Fruit fly (Drosophila melanogaster) whole organism, adult: Measurements from ENCODE around the gene sad.

Experiments
- CG11617 ChIP-seq: fragments of 200-800 bp; sonication (Bioruptor generic); optimal IDR thresholded peaks from 2 replicates; lab custom pipeline; 2017; ENCODE audit warnings: mild to moderate bottlenecking, missing biosample characterization, missing genetic modification reagents, missing genetic modification characterization
- CG12768 ChIP-seq: fragments of 200-800 bp; sonication (Bioruptor generic); optimal IDR thresholded peaks from 2 replicates; lab custom pipeline; 2017; ENCODE audit warnings: missing biosample characterization, missing genetic modification characterization, mild to moderate bottlenecking, moderate library complexity, missing genetic modification reagents
- CG14711 ChIP-seq: fragments of 200-800 bp; sonication (Bioruptor generic); optimal IDR thresholded peaks from 2 replicates; lab custom pipeline; 2018; ENCODE audit warnings: missing biosample characterization, mild to moderate bottlenecking, missing genetic modification characterization, moderate library complexity
- CG1620 ChIP-seq: fragments of 200-800 bp; sonication (Bioruptor generic); optimal IDR thresholded peaks from 2 replicates; lab custom pipeline; 2016; ENCODE audit warnings: missing biosample characterization, missing genetic modification characterization
- CG33017 ChIP-seq: fragments of 200-800 bp; sonication (Bioruptor generic); optimal IDR thresholded peaks from 2 replicates; lab custom pipeline; 2018; ENCODE audit warnings: missing biosample characterization, mild to moderate bottlenecking, missing genetic modification characterization, moderate library complexity
- CG5204 ChIP-seq: fragments of 200-800 bp; sonication (Bioruptor generic); optimal IDR thresholded peaks from 2 replicates; lab custom pipeline; 2016; ENCODE audit warnings: missing biosample characterization, missing genetic modification characterization
- CG7045 ChIP-seq: fragments of 200-800 bp; sonication (Bioruptor generic); optimal IDR thresholded peaks from 2 replicates; lab custom pipeline; 2017; ENCODE audit warnings: missing biosample characterization, mild to moderate bottlenecking, missing genetic modification characterization
- CG7101 ChIP-seq: fragments of 200-800 bp; sonication (Bioruptor generic); optimal IDR thresholded peaks from 2 replicates; lab custom pipeline; 2018; ENCODE audit warnings: missing biosample characterization, mild to moderate bottlenecking, missing genetic modification characterization, moderate library complexity
- Clk ChIP-seq: fragments of 200-800 bp; sonication (Bioruptor generic); optimal IDR thresholded peaks from 2 replicates; lab custom pipeline; 2017; ENCODE audit warnings: missing biosample characterization, missing genetic modification characterization
- Crg-1 ChIP-seq: fragments of 200-800 bp; sonication (Bioruptor generic); optimal IDR thresholded peaks from 2 replicates; lab custom pipeline; 2016; ENCODE audit warnings: missing biosample characterization, missing genetic modification characterization
- Hr96 ChIP-seq: fragments of 200-800 bp; sonication (Bioruptor generic); optimal IDR thresholded peaks from 2 replicates; lab custom pipeline; 2016; ENCODE audit warnings: missing biosample characterization, missing genetic modification characterization
- Mnt ChIP-seq: fragments of 200-800 bp; sonication (Bioruptor generic); optimal IDR thresholded peaks from 2 replicates; lab custom pipeline; 2016; ENCODE audit warnings: missing biosample characterization, mild to moderate bottlenecking, missing genetic modification characterization
- bab1 ChIP-seq: fragments of 200-800 bp; sonication (Bioruptor generic); optimal IDR thresholded peaks from 3 replicates; lab custom pipeline; 2019; ENCODE audit warnings: missing biosample characterization, mild to moderate bottlenecking, missing genetic modification characterization, moderate library complexity
- cic ChIP-seq: fragments of 200-800 bp; sonication (Bioruptor generic); optimal IDR thresholded peaks from 2 replicates; lab custom pipeline; 2017; ENCODE audit warnings: missing biosample characterization, mild to moderate bottlenecking, missing genetic modification characterization, moderate library complexity
- cnc ChIP-seq, 2 experiments: fragments of >200 bp; optimal IDR thresholded peaks; 2 replicates each; lab custom pipeline; 2017
- kay ChIP-seq: fragments of 200-800 bp; sonication (Bioruptor generic); peaks from one replicate; lab custom pipeline; 2016; ENCODE audit warnings: missing biosample characterization, missing genetic modification characterization, borderline replicate concordance
- ovo ChIP-seq: fragments of 200-800 bp; sonication (Bioruptor generic); optimal IDR thresholded peaks from 2 replicates; lab custom pipeline; 2016; ENCODE audit warnings: missing biosample characterization, missing genetic modification characterization
- pad ChIP-seq: fragments of 200-800 bp; sonication (Bioruptor generic); optimal IDR thresholded peaks from 3 replicates; lab custom pipeline; 2017; ENCODE audit warnings: missing biosample characterization, missing genetic modification characterization, mild to moderate bottlenecking, moderate library complexity, missing genetic modification reagents
- tj ChIP-seq: fragments of 200-800 bp; sonication (Bioruptor generic); optimal IDR thresholded peaks from 3 replicates; lab custom pipeline; 2017; ENCODE audit warnings: missing biosample characterization, mild to moderate bottlenecking, missing genetic modification characterization, moderate library complexity
- toe ChIP-seq: fragments of 200-800 bp; sonication (Bioruptor generic); optimal IDR thresholded peaks from 2 replicates; lab custom pipeline; 2016; ENCODE audit warnings: missing biosample characterization, missing genetic modification characterization

The sad gene

DNA sequence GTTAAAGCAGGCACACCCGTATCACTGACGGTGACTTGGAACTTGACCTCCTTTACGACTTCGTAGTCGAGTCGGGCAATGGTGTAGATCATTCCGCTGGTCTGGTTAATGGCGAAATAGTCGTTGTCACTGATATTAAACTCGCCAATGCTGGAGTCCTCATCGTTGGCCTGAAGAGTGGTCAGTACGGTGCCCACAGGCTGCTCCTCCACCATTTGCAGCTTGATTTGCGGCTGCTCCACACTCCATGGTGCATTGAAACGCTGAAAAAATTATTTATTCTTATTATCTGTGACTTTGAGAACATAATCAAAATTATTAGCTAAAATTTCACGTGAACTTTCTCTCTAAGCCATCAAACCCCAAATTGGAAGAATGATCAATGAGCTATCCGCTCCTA, 20.2 kb downstream of the sad start, which contains the start of gene CG34307:
Gene CG34307, plus strand, starts transcription at position 301 of the 400 bp plus-strand sequence.
- TF ChIP-seq ovo (GFP tag; lab: Kevin White, UChicago) (no peak), cnc (optimal IDR thresholded peaks at IDR 0.05; lab: Kevin White, UChicago) (no peak), Hr96 (GFP tag; lab: Kevin White, UChicago) (no peak), CG7101 (no peak), toe (GFP tag; lab: Kevin White, UChicago) (no peak), CG12768 (GFP tag; lab: Kevin White, UChicago) (no peak), Crg-1 (no peak), CG33017 (tag; lab: Kevin White, UChicago) (no peak), cic (GFP tag; lab: Kevin White, UChicago) (no peak), pad (GFP tag; lab: Kevin White, UChicago) (no peak), CG1620 (no peak), Mnt (GFP tag; lab: Kevin White, UChicago) (no peak), tj (GFP tag; lab: Kevin White, UChicago) (no peak), CG14711 (tag; lab: Kevin White, UChicago) (no peak), kay (GFP tag; lab: Kevin White, UChicago) (no peak), CG11617 (GFP tag; lab: Kevin White, UChicago) (no peak), Clk (GFP tag; lab: Kevin White, UChicago) (no peak), CG5204 (GFP tag; lab: Kevin White, UChicago) (no peak), bab1 (no peak)

dm6 chr3R:11902893-11903292, 25.9 kb downstream of the sad start:
- TF ChIP-seq cic (GFP tag; lab: Kevin White, UChicago) (no peak), cnc (optimal IDR thresholded peaks at IDR 0.05; lab: Kevin White, UChicago) (no peak), CG33017 (tag; lab: Kevin White, UChicago) (no peak), CG7101 (no peak), CG11617 (GFP tag; lab: Kevin White, UChicago) (no peak), Crg-1 (no peak), bab1 (no peak), CG5204 (GFP tag; lab: Kevin White, UChicago) (no peak), Mnt (GFP tag; lab: Kevin White, UChicago) (no peak)

- no peak for TF ChIP-seq CG5204 (GFP tag; lab: Kevin White, UChicago)
- TF ChIP-seq cic (GFP tag; lab: Kevin White, UChicago), result no peak
- no peak for TF ChIP-seq CG12768 (GFP tag; lab: Kevin White, UChicago)
- no peak for TF ChIP-seq pad (GFP tag; lab: Kevin White, UChicago)
- no peak for TF ChIP-seq CG7101
- no peak for TF ChIP-seq CG1620
- no peak for TF ChIP-seq toe (GFP tag; lab: Kevin White, UChicago)
- no peak for TF ChIP-seq ovo (GFP tag; lab: Kevin White, UChicago)
- no peak for TF ChIP-seq tj (GFP tag; lab: Kevin White, UChicago)
- TF ChIP-seq Hr96 (GFP tag; lab: Kevin White, UChicago), result no peak
- TF ChIP-seq CG11617 (GFP tag; lab: Kevin White, UChicago), result no peak
- TF ChIP-seq CG7045, result no peak
Measured at dm6 chr3R:11920605-11921004, 43.6 kb downstream of the sad start.
